Fruit fly (Drosophila melanogaster) ovary, adult (tissue): Measurements from ENCODE around the gene Diap1.
A peak's percentile ranks its signal among the peaks of the same experiment; 100 is the strongest.

ENCODE experiments used
- CG17801 ChIP-seq: fragments of 200-800 bp; optimal IDR thresholded peaks from 2 replicates; lab custom pipeline; 2019; ENCODE audit warnings: missing biosample characterization, mild to moderate bottlenecking, missing genetic modification characterization, moderate library complexity; ENCODE audit not compliant: partially characterized antibody

Diap1 gene

dm6 chr3L:16016911-16017310, 33.9 kb downstream of the Diap1 start:
- no peak for TF ChIP-seq CG17801 (GFP tag; lab: Kevin White, UChicago)

dm6 chr3L:16015765-16016760, 34.8 kb downstream of the Diap1 start:
- TF ChIP-seq CG17801 (GFP tag; lab: Kevin White, UChicago): no peak

dm6 chr3L:16014515-16014914, 36.3 kb downstream of the Diap1 start:
- TF ChIP-seq CG17801 (GFP tag; lab: Kevin White, UChicago): no peak

DNA sequence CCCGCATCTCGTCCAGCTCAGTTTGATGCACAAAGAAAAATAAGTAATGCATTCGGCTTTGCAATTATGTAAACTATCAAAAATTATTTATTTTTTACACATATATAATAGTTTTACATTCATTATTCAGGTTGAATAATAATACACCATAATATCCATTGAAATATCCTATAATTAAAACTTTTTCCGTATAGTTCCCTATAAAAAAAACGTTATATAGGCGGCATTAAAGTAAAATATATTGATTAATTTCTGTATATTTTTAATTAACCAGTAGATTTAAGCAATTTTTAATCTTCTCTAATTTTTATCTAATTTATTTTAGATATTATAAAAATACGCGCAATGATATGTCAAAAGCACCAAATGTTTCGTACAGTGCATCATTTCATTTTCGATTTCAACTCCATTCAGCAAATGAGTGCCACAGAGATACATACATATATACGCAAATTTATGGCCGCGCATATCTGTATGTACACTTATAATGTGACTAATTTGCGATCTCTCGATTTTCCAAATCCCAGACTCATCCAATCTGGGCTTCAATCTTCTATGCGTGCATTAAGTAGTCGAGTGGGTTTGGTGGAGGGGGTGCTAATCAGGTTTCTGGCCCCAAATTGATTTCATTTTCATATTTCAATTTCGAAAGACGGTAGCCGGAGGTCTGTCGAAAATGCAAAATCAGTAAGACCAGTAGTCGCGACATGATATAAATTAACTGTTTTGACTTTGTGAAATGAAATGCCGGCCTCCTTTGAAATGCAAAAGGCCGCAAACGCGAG, 37.4 kb downstream of the Diap1 start:
- TF ChIP-seq CG17801 (GFP tag; lab: Kevin White, UChicago): no peak

DNA sequence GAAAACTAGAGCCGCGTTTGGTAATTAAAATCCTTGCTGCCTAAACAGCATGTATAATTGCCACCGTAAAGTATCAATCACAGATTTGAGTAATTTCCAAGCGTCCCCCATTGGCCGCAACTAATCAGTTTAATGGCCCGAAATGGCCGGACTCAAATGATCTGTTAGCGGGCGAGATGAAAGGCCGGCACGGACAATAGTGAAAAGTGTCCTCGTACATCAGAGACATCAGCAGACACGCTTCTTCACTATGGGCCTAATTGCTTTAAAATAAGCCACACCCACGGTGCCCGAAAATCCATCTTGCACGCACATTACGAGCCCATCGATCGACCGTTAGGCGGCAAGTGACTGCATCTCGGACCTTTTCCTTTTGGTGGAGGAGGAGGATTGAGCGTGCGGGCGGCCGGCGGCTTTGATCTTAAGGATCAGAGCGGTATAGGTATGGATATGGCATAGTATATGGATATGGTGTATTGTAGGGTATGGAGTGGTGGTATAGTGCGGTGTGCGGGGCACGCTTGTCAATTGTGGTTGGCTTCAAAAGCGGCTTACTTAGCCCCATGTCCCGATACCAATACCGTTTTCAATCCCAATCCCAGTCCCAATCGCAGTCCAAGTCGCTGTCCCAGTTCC, 38.4 kb downstream of the Diap1 start:
- no peak for TF ChIP-seq CG17801 (GFP tag; lab: Kevin White, UChicago)

dm6 chr3L:16011319-16012210, 39.3 kb downstream of the Diap1 start, which contains the start of gene mib1:
TSS of gene mib1 (minus strand) at chr3L:16011812.
- TF ChIP-seq CG17801 (GFP tag; lab: Kevin White, UChicago): peak; percentile 21

DNA sequence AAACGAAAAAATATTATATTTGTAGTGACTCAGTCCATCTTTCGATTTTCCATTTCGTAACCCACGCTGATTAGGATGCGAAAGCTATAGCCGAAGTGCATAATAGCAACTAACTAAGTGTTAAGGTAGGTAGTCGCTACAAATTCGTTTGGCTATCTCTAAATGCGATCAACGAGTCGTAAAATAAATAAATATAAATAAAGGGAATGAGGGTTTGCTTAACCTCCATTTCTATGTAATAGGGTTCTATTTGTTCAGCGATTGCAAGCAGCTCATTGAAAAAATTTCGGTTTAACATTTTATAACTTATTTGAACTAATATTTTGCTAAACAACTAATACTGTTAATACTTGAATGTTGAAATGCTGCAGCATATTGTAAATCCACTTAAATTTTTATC, 40.7 kb downstream of the Diap1 start:
- TF ChIP-seq CG17801 (GFP tag; lab: Kevin White, UChicago): no peak

DNA sequence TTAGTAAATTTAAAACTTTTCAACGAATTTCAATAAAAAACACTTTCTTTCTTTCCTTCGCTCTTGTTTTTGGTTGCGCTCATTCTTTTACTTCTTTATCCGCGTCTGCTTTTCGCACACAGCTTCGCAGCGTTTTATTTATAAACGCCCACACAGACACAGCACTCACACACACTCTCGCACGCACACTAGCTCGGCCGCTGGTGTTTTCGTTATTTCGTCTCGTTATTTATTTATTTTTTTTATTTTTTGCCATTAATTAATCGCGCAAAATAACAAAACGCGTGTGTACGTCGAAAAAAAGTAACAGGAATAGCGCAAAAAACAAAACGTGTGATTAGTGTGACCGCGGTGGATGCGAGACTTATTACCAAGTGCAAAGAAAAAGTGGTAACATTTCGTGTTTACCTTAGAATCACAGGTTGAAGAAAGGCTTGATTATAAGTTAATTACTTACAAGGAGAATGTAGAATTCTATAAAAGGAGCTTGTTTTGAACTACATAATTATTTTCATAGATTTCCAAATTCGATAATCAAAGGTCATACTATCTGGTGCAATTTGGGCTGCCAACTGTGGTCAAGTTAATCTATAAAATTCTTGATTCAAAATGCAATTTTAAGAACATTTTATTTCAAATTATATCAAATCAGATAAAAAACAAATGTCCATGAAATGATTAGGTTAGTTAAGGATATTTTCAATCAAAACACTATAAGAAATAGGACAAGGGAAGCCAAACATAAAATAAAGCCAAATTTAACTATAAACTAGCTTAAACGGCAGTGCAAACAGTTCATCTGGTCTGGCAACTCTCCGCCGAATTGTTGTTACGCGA, 46.2 kb downstream of the Diap1 start, which contains the start of the genes hzg and mRpS31:
hzg (minus strand) TSS at position 336 of the 837 bp plus-strand sequence.
mRpS31 (plus strand) TSS at position 793 of the 837 bp plus-strand sequence.
- peak; percentile 68 for TF ChIP-seq CG17801 (GFP tag; lab: Kevin White, UChicago)

DNA sequence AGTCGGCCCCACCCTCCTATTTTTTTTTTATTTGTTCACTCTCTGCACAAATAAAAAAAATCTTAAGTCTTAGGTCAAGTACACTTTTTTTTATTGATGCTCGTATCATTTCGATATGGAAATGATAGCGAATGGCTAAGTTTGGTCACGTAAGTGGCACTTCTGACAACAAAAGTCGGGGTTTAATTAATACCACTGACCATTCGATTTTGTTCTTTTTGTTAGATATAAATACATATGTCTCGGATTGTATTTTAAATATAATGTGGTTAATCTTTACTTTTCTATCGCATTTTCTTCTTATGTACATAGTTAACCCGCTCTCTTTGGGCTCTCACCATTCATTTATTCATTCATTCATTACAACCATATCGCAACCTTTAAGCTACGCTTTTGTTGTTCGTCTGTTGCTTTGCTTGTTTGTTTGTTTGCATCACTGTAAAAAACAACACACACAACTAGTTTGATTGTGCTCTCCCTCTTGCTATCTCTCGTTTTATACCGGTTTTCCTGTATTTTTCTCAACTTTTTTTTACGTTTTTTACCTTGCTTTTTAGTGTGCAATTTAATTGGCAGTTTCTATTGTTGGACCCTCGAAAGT, 48.6 kb downstream of the Diap1 start:
- TF ChIP-seq CG17801 (GFP tag; lab: Kevin White, UChicago): peak; percentile 25

DNA sequence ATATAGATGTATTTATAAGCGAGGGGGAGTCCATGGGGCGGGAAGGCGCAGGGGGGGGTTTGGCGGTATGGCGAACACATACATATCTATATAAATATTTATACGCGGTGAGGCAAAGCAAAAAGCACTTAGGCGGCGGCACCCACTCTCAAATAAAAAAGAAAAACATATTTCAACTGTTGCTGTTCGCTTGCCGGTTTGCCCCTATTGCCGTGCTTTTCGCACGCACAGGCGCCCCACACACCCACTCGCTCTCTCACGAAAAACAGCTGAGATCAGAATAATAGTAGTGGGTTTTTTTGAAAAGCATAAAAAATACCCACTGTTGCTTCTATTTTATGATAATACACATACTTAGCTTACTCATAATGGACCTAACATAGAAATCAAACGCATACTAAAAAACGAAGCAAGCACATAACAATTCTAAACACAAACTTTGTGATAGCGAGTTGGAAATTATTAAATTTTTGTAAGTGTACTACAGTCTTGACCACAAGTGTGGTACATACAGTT, 49.6 kb downstream of the Diap1 start:
- peak; percentile 56 for TF ChIP-seq CG17801 (GFP tag; lab: Kevin White, UChicago)

DNA sequence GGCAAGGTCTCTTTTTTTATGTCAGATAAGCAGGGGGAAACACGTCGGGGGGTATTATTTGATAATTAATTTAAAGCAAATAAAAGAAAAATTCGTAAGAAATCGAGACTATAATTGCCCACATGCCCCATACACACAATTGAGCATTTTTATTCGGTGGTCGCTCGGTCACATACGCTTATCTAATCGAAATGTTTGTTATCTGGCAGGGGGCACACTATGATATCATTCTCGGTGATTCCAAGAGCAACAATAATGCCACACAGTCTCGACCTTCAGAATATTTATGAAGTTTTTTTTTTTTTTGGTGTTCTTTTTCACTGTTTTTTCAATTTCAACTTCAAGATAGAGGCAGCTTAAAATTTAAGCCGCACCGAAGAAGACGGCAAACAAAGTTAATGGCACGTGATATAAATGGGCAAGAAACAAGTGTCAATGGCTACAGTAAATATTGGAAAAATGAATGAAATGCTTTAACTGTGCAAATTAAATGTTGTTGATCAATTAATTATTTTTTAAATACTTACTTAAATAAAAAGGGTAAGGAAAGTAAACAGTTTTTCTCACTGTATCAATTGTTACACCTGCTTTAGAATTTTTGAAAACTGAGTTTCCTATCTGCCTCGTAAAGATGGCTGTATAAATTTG, 51.4 kb downstream of the Diap1 start:
- TF ChIP-seq CG17801 (GFP tag; lab: Kevin White, UChicago): no peak

- no peak for TF ChIP-seq CG17801 (GFP tag; lab: Kevin White, UChicago)
Measured at dm6 chr3L:15998217-15998616, 52.6 kb downstream of the Diap1 start.
